Fruit fly (Drosophila melanogaster) whole organism, embryonic: Measurements from ENCODE around the gene rhea.
A peak's percentile ranks its signal among the peaks of the same experiment; 100 is the strongest.

Experiments
- Antp ChIP-seq: fragments of 200-800 bp; sonication (Bioruptor generic); optimal IDR thresholded peaks from 3 replicates; lab custom pipeline; 2016; ENCODE audit warnings: missing biosample characterization, missing genetic modification characterization
- B-H1 ChIP-seq: fragments of 200-800 bp; sonication (Bioruptor generic); IDR thresholded peaks from 3 replicates; pipeline ENCODE4 v1.3.6; 2022; ENCODE audit warnings: missing biosample characterization, missing genetic modification characterization
- CG10431 ChIP-seq: fragments of 200-800 bp; sonication (Bioruptor generic); optimal IDR thresholded peaks from 3 replicates; lab custom pipeline; 2018; ENCODE audit warnings: missing biosample characterization, mild to moderate bottlenecking, missing genetic modification characterization
- CG11456 ChIP-seq: fragments of 200-800 bp; sonication (Bioruptor generic); IDR thresholded peaks from 3 replicates; pipeline ENCODE4 v1.3.6; 2022; ENCODE audit warnings: missing biosample characterization, missing genetic modification characterization
- CG12236 ChIP-seq: fragments of 200-800 bp; sonication (Bioruptor generic); optimal IDR thresholded peaks from 2 replicates; lab custom pipeline; 2016; ENCODE audit warnings: missing biosample characterization, missing genetic modification characterization
- CG14014 ChIP-seq: fragments of 200-800 bp; sonication (Bioruptor generic); IDR thresholded peaks from 2 replicates; pipeline ENCODE4 v1.3.6; 2022; ENCODE audit warnings: missing biosample characterization, missing genetic modification characterization
- CG14965 ChIP-seq: fragments of 200-800 bp; sonication (Bioruptor generic); optimal IDR thresholded peaks from 2 replicates; lab custom pipeline; 2016; ENCODE audit warnings: missing biosample characterization, missing genetic modification characterization, borderline replicate concordance
- CG15696 ChIP-seq: fragments of 200-800 bp; sonication (Bioruptor generic); optimal IDR thresholded peaks from 2 replicates; lab custom pipeline; 2019; ENCODE audit warnings: missing biosample characterization, mild to moderate bottlenecking, missing genetic modification characterization, moderate library complexity
- CG1647 ChIP-seq: fragments of 200-800 bp; sonication (Bioruptor generic); optimal IDR thresholded peaks from 3 replicates; lab custom pipeline; 2016; ENCODE audit warnings: missing biosample characterization, missing genetic modification characterization
- CG2116 ChIP-seq: fragments of 200-800 bp; sonication (Bioruptor generic); optimal IDR thresholded peaks from 3 replicates; lab custom pipeline; 2018; ENCODE audit warnings: missing biosample characterization, mild to moderate bottlenecking, missing genetic modification characterization
- CG2202 ChIP-seq: fragments of 200-800 bp; sonication (Bioruptor generic); optimal IDR thresholded peaks from 2 replicates; lab custom pipeline; 2018; ENCODE audit warnings: missing biosample characterization, mild to moderate bottlenecking, missing genetic modification characterization
- CG30431 ChIP-seq: fragments of 200-800 bp; sonication (Bioruptor generic); optimal IDR thresholded peaks from 2 replicates; lab custom pipeline; 2017; ENCODE audit warnings: missing biosample characterization, missing genetic modification characterization
- CG34376 ChIP-seq: fragments of 200-800 bp; sonication (Bioruptor generic); optimal IDR thresholded peaks from 2 replicates; lab custom pipeline; 2018; ENCODE audit warnings: missing biosample characterization, mild to moderate bottlenecking, missing genetic modification characterization
- CG4360 ChIP-seq: fragments of 200-800 bp; sonication (Bioruptor generic); IDR thresholded peaks from 2 replicates; pipeline ENCODE4 v1.3.6; 2022; ENCODE audit warnings: missing biosample characterization, missing genetic modification characterization
- CG43689 ChIP-seq: fragments of 200-800 bp; sonication (Bioruptor generic); IDR thresholded peaks from 2 replicates; pipeline ENCODE4 v1.3.6; 2022; ENCODE audit warnings: missing biosample characterization, missing genetic modification characterization
- CG4424 ChIP-seq: fragments of 200-800 bp; sonication (Bioruptor generic); optimal IDR thresholded peaks from 3 replicates; lab custom pipeline; 2016; ENCODE audit warnings: missing biosample characterization, missing genetic modification characterization
- CG5245 ChIP-seq: fragments of 200-800 bp; sonication (Bioruptor generic); optimal IDR thresholded peaks from 3 replicates; lab custom pipeline; 2016; ENCODE audit warnings: missing biosample characterization, missing genetic modification characterization
- CG5953 ChIP-seq: fragments of 200-800 bp; sonication (Bioruptor generic); IDR thresholded peaks from 2 replicates; pipeline ENCODE4 v1.3.6; 2022; ENCODE audit warnings: missing biosample characterization, missing genetic modification characterization
- Camta ChIP-seq: fragments of 200-800 bp; sonication (Bioruptor generic); optimal IDR thresholded peaks from 2 replicates; lab custom pipeline; 2016; ENCODE audit warnings: missing biosample characterization, missing genetic modification characterization
- CrebB ChIP-seq: fragments of 200-800 bp; sonication (Bioruptor generic); optimal IDR thresholded peaks from 3 replicates; lab custom pipeline; 2018; ENCODE audit warnings: missing biosample characterization, mild to moderate bottlenecking, missing genetic modification characterization
- D ChIP-seq, 2 experiments: fragments of 200-800 bp in 1 of 2; fragments of >200 bp in 1 of 2; sonication (Bioruptor generic) in 1 of 2; optimal IDR thresholded peaks; 2 replicates in 1 of 2; 3 replicates in 1 of 2; lab custom pipeline; 2017; ENCODE audit warnings: mild to moderate bottlenecking in 1 of 2, missing biosample characterization in 1 of 2, missing genetic modification characterization in 1 of 2, missing genetic modification reagents in 1 of 2
- Dbx ChIP-seq: fragments of 200-800 bp; sonication (Bioruptor generic); IDR thresholded peaks from 3 replicates; pipeline ENCODE4 v1.3.6; 2022; ENCODE audit warnings: missing biosample characterization, missing genetic modification characterization
- Dp ChIP-seq: fragments of 200-800 bp; sonication (Bioruptor generic); optimal IDR thresholded peaks from 2 replicates; lab custom pipeline; 2018; ENCODE audit warnings: missing biosample characterization, mild to moderate bottlenecking, missing genetic modification characterization, moderate library complexity
- H2.0 ChIP-seq: fragments of 200-800 bp; sonication (Bioruptor generic); IDR thresholded peaks from 2 replicates; pipeline ENCODE4 v1.3.6; 2022; ENCODE audit warnings: missing biosample characterization, missing genetic modification characterization
- HLHmδ ChIP-seq: fragments of 200-800 bp; sonication (Bioruptor generic); optimal IDR thresholded peaks from 2 replicates; lab custom pipeline; 2018; ENCODE audit warnings: missing biosample characterization, mild to moderate bottlenecking, missing genetic modification characterization, moderate library complexity
- Hr51 ChIP-seq, 2 experiments: fragments of 200-800 bp; sonication (Bioruptor generic); optimal IDR thresholded peaks; 2 replicates in 1 of 2; 3 replicates in 1 of 2; lab custom pipeline; 2016 to 2018; ENCODE audit warnings: missing biosample characterization in 2 of 2, missing genetic modification characterization in 2 of 2, mild to moderate bottlenecking in 1 of 2, moderate library complexity in 1 of 2
- Meics ChIP-seq: fragments of 200-800 bp; sonication (Bioruptor generic); optimal IDR thresholded peaks from 2 replicates; lab custom pipeline; 2017; ENCODE audit warnings: missing biosample characterization, mild to moderate bottlenecking, missing genetic modification characterization
- NC2α ChIP-seq: fragments of 200-800 bp; sonication (Bioruptor generic); optimal IDR thresholded peaks from 2 replicates; lab custom pipeline; 2016; ENCODE audit warnings: missing biosample characterization, missing genetic modification characterization
- Nf-YC ChIP-seq: fragments of 200-800 bp; optimal IDR thresholded peaks from 3 replicates; lab custom pipeline; 2019; ENCODE audit warnings: missing biosample characterization, mild to moderate bottlenecking, missing genetic modification characterization, moderate library complexity
- NfI ChIP-seq: fragments of 200-800 bp; sonication (Bioruptor generic); optimal IDR thresholded peaks from 3 replicates; lab custom pipeline; 2018; ENCODE audit warnings: missing biosample characterization, mild to moderate bottlenecking, missing genetic modification characterization, moderate library complexity
- Oaz ChIP-seq: fragments of 200-800 bp; sonication (Bioruptor generic); IDR thresholded peaks from 2 replicates; pipeline ENCODE4 v1.3.6; 2022; ENCODE audit warnings: missing biosample characterization, missing genetic modification characterization
- Ssrp ChIP-seq: fragments of 200-800 bp; sonication (Bioruptor generic); optimal IDR thresholded peaks from 2 replicates; lab custom pipeline; 2018; ENCODE audit warnings: missing biosample characterization, mild to moderate bottlenecking, missing genetic modification characterization, moderate library complexity
- ap ChIP-seq: fragments of 200-800 bp; sonication (Bioruptor generic); IDR thresholded peaks from 2 replicates; pipeline ENCODE4 v1.3.6; 2022; ENCODE audit warnings: missing biosample characterization, missing genetic modification characterization
- bcd ChIP-seq: fragments of 200-800 bp; sonication (Bioruptor generic); optimal IDR thresholded peaks from 2 replicates; lab custom pipeline; 2017; ENCODE audit warnings: missing biosample characterization, mild to moderate bottlenecking, missing genetic modification characterization
- fu2 ChIP-seq: fragments of 200-800 bp; sonication (Bioruptor generic); optimal IDR thresholded peaks from 2 replicates; lab custom pipeline; 2016; ENCODE audit warnings: missing biosample characterization, missing genetic modification characterization
- hb ChIP-seq: fragments of 200-800 bp; sonication (Bioruptor generic); IDR thresholded peaks from 3 replicates; pipeline ENCODE4 v1.3.6; 2022; ENCODE audit warnings: missing biosample characterization, missing genetic modification characterization; ENCODE audit not compliant: partially characterized antibody
- lbe ChIP-seq: fragments of 200-800 bp; sonication (Bioruptor generic); optimal IDR thresholded peaks from 2 replicates; lab custom pipeline; 2016; ENCODE audit warnings: missing biosample characterization, mild to moderate bottlenecking, missing genetic modification characterization
- lov ChIP-seq, 2 experiments: fragments of 200-800 bp in 1 of 2; fragments of >200 bp in 1 of 2; sonication (Bioruptor generic) in 1 of 2; IDR thresholded peaks in 1 of 2; optimal IDR thresholded peaks in 1 of 2; 2 replicates in 1 of 2; 3 replicates in 1 of 2; pipeline versions ENCODE4 v1.3.6 to Lab custom; 2017 to 2022; ENCODE audit warnings: missing biosample characterization in 1 of 2, missing genetic modification characterization in 1 of 2
- mld ChIP-seq: fragments of 200-800 bp; sonication (Bioruptor generic); IDR thresholded peaks from 3 replicates; pipeline ENCODE4 v1.3.6; 2022; ENCODE audit warnings: missing biosample characterization, missing genetic modification characterization; ENCODE audit not compliant: partially characterized antibody
- nom ChIP-seq: fragments of 200-800 bp; sonication (Bioruptor generic); optimal IDR thresholded peaks from 2 replicates; lab custom pipeline; 2017; ENCODE audit warnings: missing biosample characterization, missing genetic modification characterization, mild to moderate bottlenecking, moderate library complexity, missing genetic modification reagents
- pan ChIP-seq, 4 experiments: fragments of >200 bp in 3 of 4; fragments of 200-800 bp in 1 of 4; sonication (Bioruptor generic) in 1 of 4; optimal IDR thresholded peaks in 3 of 4; IDR thresholded peaks in 1 of 4; 2 replicates each; pipeline versions ENCODE4 v1.3.6 to Lab custom; 2017 to 2022; ENCODE audit warnings: missing biosample characterization in 2 of 4, missing genetic modification characterization in 2 of 4, mixed read lengths in 1 of 4
- phol ChIP-seq: fragments of 200-800 bp; sonication (Bioruptor generic); optimal IDR thresholded peaks from 3 replicates; lab custom pipeline; 2018; ENCODE audit warnings: missing biosample characterization, mild to moderate bottlenecking, missing genetic modification characterization, moderate library complexity
- scrt ChIP-seq: fragments of 200-800 bp; sonication (Bioruptor generic); optimal IDR thresholded peaks from 2 replicates; lab custom pipeline; 2018; ENCODE audit warnings: missing biosample characterization, mild to moderate bottlenecking, missing genetic modification characterization, moderate library complexity
- sug ChIP-seq: fragments of 200-800 bp; optimal IDR thresholded peaks from 2 replicates; lab custom pipeline; 2019; ENCODE audit warnings: missing biosample characterization, mild to moderate bottlenecking, missing genetic modification characterization, moderate library complexity
- tgo ChIP-seq: fragments of 200-800 bp; sonication (Bioruptor generic); IDR thresholded peaks from 3 replicates; pipeline ENCODE4 v1.3.6; 2022; ENCODE audit warnings: missing biosample characterization, missing genetic modification characterization

The rhea gene

dm6 chr3L:8506975-8507441 lies 37.8 kb upstream of the rhea start, which contains the start of gene CG43163 (continued):
- TF ChIP-seq Ssrp (tag; lab: Kevin White, UChicago), result peak; percentile 43
- TF ChIP-seq CG30431 (GFP tag; lab: Kevin White, UChicago), result peak; percentile 47
- peak; percentile 63 for TF ChIP-seq Dp (GFP tag; lab: Kevin White, UChicago)
- 0 out of 2 replicates have a peak, but pooled peaks have one; percentile 27 for TF ChIP-seq ap (GFP tag; lab: Robert Waterston, UW)
- no peak for TF ChIP-seq CG43689 (GFP tag; lab: Robert Waterston, UW)
- peak; percentile 58; the same call in 1 of the 2 replicates for TF ChIP-seq CG14014 (GFP tag; lab: Robert Waterston, UW)
- TF ChIP-seq H2.0 (GFP tag; lab: Robert Waterston, UW), result peak; percentile 43; the same call in 1 of the 2 replicates
- TF ChIP-seq Dbx (GFP tag; lab: Robert Waterston, UW), result peak; percentile 61; the same call in 1 of the 3 replicates
- TF ChIP-seq NfI (GFP tag; lab: Kevin White, UChicago), result peak; percentile 52
- TF ChIP-seq phol (tag; lab: Kevin White, UChicago), result peak; percentile 77
- TF ChIP-seq CG15696 (tag; lab: Kevin White, UChicago), result peak; percentile 50
- peak; percentile 61 for TF ChIP-seq Meics (GFP tag; lab: Kevin White, UChicago)
- TF ChIP-seq mld, result no peak
- TF ChIP-seq CG1647 (GFP tag; lab: Kevin White, UChicago), result no peak
- peak; percentile 73 for TF ChIP-seq bcd (GFP tag; lab: Kevin White, UChicago)
- TF ChIP-seq CG4424, result peak; percentile 66
- peak; percentile 18 for TF ChIP-seq Camta (GFP tag; lab: Kevin White, UChicago)
- TF ChIP-seq Nf-YC (tag; lab: Kevin White, UChicago), result peak; percentile 38
- TF ChIP-seq CG34376 (GFP tag; lab: Kevin White, UChicago), result peak; percentile 7
- TF ChIP-seq D (optimal IDR thresholded peaks at IDR 0.05; lab: Kevin White, UChicago), result no peak
- peak; percentile 23 for TF ChIP-seq D (GFP tag; optimal IDR thresholded peaks at IDR 0.05; lab: Kevin White, UChicago)
- peak; percentile 37 for TF ChIP-seq CG10431
- no peak for TF ChIP-seq CG14965 (GFP tag; lab: Kevin White, UChicago)
- 0 out of 2 replicates have a peak, but pooled peaks have one; percentile 28 for TF ChIP-seq CG5953 (GFP tag; lab: Robert Waterston, UW)
- TF ChIP-seq nom (GFP tag; lab: Kevin White, UChicago), result peak; percentile 49
- TF ChIP-seq CG11456 (GFP tag; lab: Robert Waterston, UW), result peak; percentile 65; the same call in 2 of the 3 replicates
- peak; percentile 28; the same call in 1 of the 3 replicates for TF ChIP-seq B-H1
- no peak for TF ChIP-seq hb (GFP tag; lab: Robert Waterston, UW)
- peak; percentile 5 for TF ChIP-seq NC2α
- TF ChIP-seq fu2 (GFP tag; lab: Kevin White, UChicago), result peak; percentile 31
- no peak for TF ChIP-seq CG12236
- peak; percentile 11 for TF ChIP-seq HLHmδ (GFP tag; lab: Kevin White, UChicago)
- TF ChIP-seq pan (optimal IDR thresholded peaks at IDR 0.05; lab: Kevin White, UChicago), result no peak
- peak in 1 of 2 experiments; percentile 71 for TF ChIP-seq pan (GFP tag; optimal IDR thresholded peaks at IDR 0.05 in 1 of 2, IDR thresholded peaks at IDR 0.05 in 1 of 2)
- no peak for TF ChIP-seq Oaz (GFP tag; lab: Robert Waterston, UW)
- peak; percentile 54 for TF ChIP-seq CG2116 (GFP tag; lab: Kevin White, UChicago)
- TF ChIP-seq CG5245, result peak; percentile 48
- TF ChIP-seq sug, result peak; percentile 50
- TF ChIP-seq tgo (GFP tag; lab: Robert Waterston, UW), result peak; percentile 60; the same call in 1 of the 3 replicates
- TF ChIP-seq CG4360, result peak; percentile 85
- peak; percentile 25 for TF ChIP-seq scrt
- peak; percentile 52 to 70 for TF ChIP-seq Hr51 (GFP tag; optimal IDR thresholded peaks at IDR 0.05; lab: Kevin White, UChicago)
- no peak for TF ChIP-seq Antp (GFP tag; lab: Kevin White, UChicago)
- TF ChIP-seq CrebB (tag; lab: Kevin White, UChicago), result peak; percentile 47
- TF ChIP-seq lov (optimal IDR thresholded peaks at IDR 0.05; lab: Kevin White, UChicago), result no peak
- TF ChIP-seq lov (GFP tag; IDR thresholded peaks at IDR 0.05; lab: Robert Waterston, UW), result peak; percentile 70; the same call in 1 of the 3 replicates
- TF ChIP-seq CG2202 (tag; lab: Kevin White, UChicago), result peak; percentile 26
- no peak for TF ChIP-seq lbe (GFP tag; lab: Kevin White, UChicago)
